Worm (Caenorhabditis elegans): ENCODE results near the gene M03E7.3.

The M03E7.3 gene

DNA sequence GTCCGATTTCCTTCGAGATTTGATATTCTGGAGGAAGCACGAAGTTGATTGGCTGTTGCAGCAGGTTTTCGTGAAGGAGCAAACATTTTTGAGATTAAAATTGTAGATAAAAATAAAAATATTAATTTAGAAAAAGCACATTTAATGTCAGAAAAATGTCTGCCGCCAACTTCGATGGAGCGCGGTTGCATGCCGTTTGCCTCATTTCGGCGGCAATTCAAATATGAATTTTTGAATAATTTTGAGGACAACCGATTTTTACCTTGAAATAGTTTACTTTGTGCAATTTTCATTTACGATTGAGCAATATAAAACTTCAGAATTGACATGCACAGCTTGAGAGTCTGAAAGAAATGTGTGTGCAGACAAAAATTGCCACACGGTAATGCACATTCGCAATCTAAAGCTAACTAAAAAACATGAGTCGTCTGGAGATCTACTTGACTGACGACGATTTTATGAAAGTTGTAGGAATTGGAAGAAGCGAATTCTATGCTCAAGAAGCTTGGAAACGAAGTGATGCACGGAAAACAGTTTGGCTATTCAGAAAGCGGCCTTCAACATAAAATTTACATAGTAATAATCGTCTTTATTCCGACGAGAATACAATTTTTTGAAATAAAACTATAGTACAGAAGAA lies 18.3 kb upstream of the M03E7.3 start, which contains the start of gene zhit-1:
Gene zhit-1, minus strand, starts transcription at position 161 of the 640 bp plus-strand sequence.
- TF ChIP-seq unc-62 (GFP tag; optimal IDR thresholded peaks at IDR 0.05): no peak

DNA sequence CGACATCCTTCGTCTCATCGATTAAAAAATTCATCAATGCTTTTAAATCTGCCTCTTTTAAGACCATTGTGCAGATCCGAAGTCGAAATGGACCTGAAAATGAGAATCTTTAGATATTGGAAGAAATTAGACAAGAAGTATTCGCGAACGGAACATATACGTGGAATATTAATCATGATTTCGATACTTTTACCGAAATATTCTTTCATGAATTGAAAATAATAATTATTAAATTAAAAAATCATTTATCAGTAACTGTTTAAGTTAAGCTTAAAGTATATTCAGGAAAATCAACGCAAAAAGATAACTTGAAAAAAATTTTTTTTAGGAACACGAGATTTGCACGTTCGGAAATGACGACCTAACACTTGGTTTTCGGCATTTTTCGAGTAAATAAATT lies 13.6 kb upstream of the M03E7.3 start, which contains the start of gene CD4.8:
Gene CD4.8, minus strand, starts transcription at position 101 of the 400 bp plus-strand sequence.
- TF ChIP-seq unc-62 (GFP tag; optimal IDR thresholded peaks at IDR 0.05): no peak

ce11 chrV:5606255-5606654 lies 8.6 kb upstream of the M03E7.3 start, which contains the start of gene CD4.1:
Gene CD4.1, plus strand, starts transcription at chrV:5606555.
- no peak for TF ChIP-seq unc-62 (GFP tag; optimal IDR thresholded peaks at IDR 0.05)

DNA sequence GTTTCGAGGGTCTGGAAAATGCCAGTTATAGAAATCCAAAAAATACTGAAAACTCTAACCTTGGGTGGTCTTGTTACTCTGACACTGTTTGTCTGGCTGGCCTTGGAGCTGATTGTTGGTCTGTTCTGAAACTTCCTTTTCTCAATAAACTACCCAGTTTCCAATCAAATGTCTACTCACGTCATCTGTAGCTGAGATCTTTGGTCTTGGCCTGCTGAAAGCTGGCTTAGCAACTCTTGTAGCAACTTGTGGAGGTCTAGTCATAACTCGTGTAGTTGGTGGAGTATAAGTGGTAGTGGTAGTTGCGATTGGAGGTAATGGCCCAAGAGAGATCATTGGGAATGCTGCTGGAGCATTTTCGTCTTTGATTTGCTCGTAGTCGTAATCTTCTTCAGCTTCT lies 4.6 kb upstream of the M03E7.3 start:
- no peak for TF ChIP-seq unc-62 (GFP tag; optimal IDR thresholded peaks at IDR 0.05)

- no peak for TF ChIP-seq unc-62 (GFP tag; optimal IDR thresholded peaks at IDR 0.05)
Observed at ce11 chrV:5613109-5613508, 1.7 kb upstream of the M03E7.3 start, which contains the start of gene lrpc-1. Gene lrpc-1, minus strand, starts transcription at chrV:5613209.

- TF ChIP-seq unc-62 (GFP tag; optimal IDR thresholded peaks at IDR 0.05): no peak
Observed at ce11 chrV:5617301-5617700, 2.5 kb downstream of the M03E7.3 start, which contains the start of gene M03E7.2. Gene M03E7.2, plus strand, starts transcription at chrV:5617601.

ce11 chrV:5619372-5619771 lies 4.5 kb downstream of the M03E7.3 start:
- no peak for TF ChIP-seq unc-62 (GFP tag; optimal IDR thresholded peaks at IDR 0.05)

ce11 chrV:5620040-5620439 lies 5.2 kb downstream of the M03E7.3 start, which contains the start of gene memb-2:
Gene memb-2, minus strand, starts transcription at chrV:5620140.
- no peak for TF ChIP-seq unc-62 (GFP tag; optimal IDR thresholded peaks at IDR 0.05)

- no peak for TF ChIP-seq unc-62 (GFP tag; optimal IDR thresholded peaks at IDR 0.05)
Observed at ce11 chrV:5621390-5621789, 6.6 kb downstream of the M03E7.3 start, which contains the start of gene M03E7.1. Gene M03E7.1, plus strand, starts transcription at chrV:5621690.

DNA sequence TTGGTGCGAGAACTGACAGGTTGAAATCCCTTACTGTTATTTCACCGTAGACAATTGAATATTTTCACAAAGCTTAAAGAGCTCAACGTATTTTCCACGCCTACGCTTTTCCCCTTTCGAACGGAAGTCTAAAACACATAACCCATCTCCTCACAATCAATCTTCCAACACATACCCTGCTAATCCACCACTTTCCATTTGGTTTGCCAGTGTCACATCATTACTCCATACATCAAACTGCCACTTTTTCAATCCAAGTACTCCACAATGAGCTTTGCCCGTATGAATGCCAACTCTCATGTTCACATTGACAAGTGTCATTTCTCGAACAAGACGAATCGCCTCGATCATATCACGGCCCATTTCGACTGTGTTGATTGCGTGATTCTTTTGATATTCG lies 13.2 kb downstream of the M03E7.3 start:
- no peak for TF ChIP-seq unc-62 (GFP tag; optimal IDR thresholded peaks at IDR 0.05)

ce11 chrV:5630792-5631191 lies 16.0 kb downstream of the M03E7.3 start, which contains the start of gene acy-4:
Gene acy-4, minus strand, starts transcription at chrV:5630892.
- TF ChIP-seq unc-62 (GFP tag; optimal IDR thresholded peaks at IDR 0.05): no peak

DNA sequence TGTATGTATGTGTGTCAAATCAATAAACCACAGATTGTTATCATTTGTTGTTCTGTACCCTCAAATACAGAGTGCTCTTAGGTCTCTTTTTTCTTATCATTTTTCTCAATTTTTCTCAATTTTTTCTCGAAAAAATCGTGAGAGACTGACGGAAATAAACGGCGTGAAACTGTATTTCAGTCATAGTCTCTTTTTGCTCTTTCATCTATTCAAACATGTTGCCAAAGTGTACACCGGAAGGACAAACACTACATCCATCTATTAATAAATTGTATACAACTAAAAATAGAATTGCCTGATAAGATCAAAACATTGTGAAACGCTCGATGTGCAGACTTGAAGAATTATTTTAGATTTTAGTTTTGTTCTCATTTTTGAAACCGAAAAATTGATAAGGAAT lies 19.6 kb downstream of the M03E7.3 start:
- no peak for TF ChIP-seq unc-62 (GFP tag; optimal IDR thresholded peaks at IDR 0.05)

DNA sequence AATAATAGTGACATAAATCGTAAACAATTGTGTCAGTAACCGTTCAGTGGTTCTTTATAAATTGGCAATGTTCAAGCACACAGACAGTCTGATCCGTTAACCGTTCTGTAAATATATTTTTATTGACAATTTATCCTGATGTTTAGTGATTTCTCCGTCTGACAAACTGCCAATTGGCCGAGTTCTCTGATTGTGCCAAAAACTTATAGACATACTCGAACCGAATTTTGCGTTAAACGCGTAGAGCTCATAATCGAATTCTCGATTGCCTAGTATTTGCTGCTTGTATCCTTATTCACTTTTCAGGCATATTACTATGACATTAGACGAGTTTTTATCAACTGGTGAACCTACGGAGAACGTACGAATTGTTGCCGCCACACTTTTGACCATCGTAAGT lies 29.3 kb downstream of the M03E7.3 start, which contains the start of gene srx-117:
Gene srx-117, plus strand, starts transcription at position 301 of the 400 bp plus-strand sequence.
- no peak for TF ChIP-seq unc-62 (GFP tag; optimal IDR thresholded peaks at IDR 0.05)

- no peak for TF ChIP-seq unc-62 (GFP tag; optimal IDR thresholded peaks at IDR 0.05)
Observed at ce11 chrV:5647359-5647758, 32.5 kb downstream of the M03E7.3 start, which contains the start of gene C14C11.4. Gene C14C11.4, plus strand, starts transcription at chrV:5647610.

DNA sequence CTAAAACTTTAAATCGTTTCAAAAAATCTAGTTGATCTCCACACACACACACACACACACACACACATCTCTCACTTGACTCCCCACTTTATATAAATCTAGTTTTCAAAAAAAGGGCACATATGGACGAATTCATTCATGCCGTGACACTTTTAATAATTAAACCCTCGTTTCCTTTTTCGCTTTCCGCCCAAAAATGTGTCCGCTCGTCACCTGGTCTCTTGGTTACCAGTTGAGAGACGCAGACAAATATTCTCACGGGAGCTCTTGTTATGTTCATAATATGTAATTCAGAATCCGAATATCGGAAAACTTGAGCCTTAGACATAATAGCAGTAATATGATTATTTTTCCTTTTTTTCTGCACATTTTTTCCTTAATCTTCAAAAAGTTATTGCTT lies 37.1 kb downstream of the M03E7.3 start:
- no peak for TF ChIP-seq unc-62 (GFP tag; optimal IDR thresholded peaks at IDR 0.05)

DNA sequence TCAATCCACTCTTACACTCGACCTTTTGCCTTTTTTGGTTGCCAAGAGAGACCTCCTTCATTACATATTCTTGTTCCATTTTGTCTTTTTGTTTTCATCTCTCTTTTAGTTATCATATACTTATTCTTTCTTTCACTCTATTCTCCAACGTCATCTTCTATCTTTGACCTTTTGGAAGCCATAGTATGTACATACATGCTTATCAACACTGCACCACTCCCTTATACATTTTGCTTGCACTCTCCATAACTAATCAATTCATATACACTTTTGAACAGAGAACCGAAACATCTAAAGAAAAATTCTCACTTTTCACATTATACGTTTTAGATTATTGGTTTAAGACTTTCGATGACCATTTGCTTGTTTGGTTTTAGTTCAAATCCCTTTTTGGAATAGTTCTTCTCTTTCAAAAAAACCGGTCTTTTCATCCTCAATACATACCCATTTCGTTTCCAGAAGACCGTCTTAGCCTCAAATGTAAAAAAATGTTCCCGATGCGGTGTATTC lies 39.2 kb downstream of the M03E7.3 start, which contains the start of gene hex-2:
Gene hex-2, plus strand, starts transcription at position 460 of the 510 bp plus-strand sequence.
- TF ChIP-seq unc-62 (GFP tag; optimal IDR thresholded peaks at IDR 0.05): no peak
